Worm (Caenorhabditis elegans): Measurements from ENCODE around the gene col-158.

- no peak for TF ChIP-seq lsy-2 (tag; optimal IDR thresholded peaks at IDR 0.05)
- no peak for TF ChIP-seq unc-62 (GFP tag; optimal IDR thresholded peaks at IDR 0.05)
- TF ChIP-seq nhr-2 (tag; optimal IDR thresholded peaks at IDR 0.05): no peak
- no peak for TF ChIP-seq mep-1 (tag; optimal IDR thresholded peaks at IDR 0.05)
- no peak for TF ChIP-seq blmp-1 (tag; optimal IDR thresholded peaks at IDR 0.05)
- TF ChIP-seq unc-39 (tag; optimal IDR thresholded peaks at IDR 0.05): no peak
- TF ChIP-seq ztf-11 (tag; optimal IDR thresholded peaks at IDR 0.05): no peak
- no peak for TF ChIP-seq unc-120 (tag; optimal IDR thresholded peaks at IDR 0.05; ENCODE audit: poor library complexity, severe bottlenecking)
- no peak for TF ChIP-seq nhr-12 (tag; optimal IDR thresholded peaks at IDR 0.05)
- TF ChIP-seq elt-1 (tag; optimal IDR thresholded peaks at IDR 0.05; ENCODE audit: borderline replicate concordance, insufficient read depth): no peak
- no peak for TF ChIP-seq lin-13 (tag; optimal IDR thresholded peaks at IDR 0.05)
Measured at ce11 chrV:11819451-11819850, 9.9 kb upstream of the col-158 start.

Data from whole organism, mixed stage, embryonic.